In the genomic region with DNA sequence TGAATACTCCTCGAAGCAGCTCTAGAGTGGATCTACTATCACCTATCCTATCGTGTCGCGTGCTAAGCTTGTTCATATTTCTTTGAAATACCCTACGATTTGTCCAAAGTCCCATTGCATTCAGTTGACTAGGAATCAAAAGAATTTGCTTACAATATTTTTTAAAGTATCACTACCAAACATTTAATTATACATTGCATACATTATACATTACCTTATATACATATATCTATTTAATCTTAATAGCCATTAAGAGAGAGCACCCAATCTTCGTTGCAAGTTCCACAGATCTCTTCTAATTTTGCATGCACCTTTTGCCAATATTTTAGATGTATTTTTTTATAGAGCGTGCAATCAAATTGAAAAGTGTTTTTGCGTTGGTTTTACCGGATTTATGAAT, we compare ENCODE assay signal across 1 fruit fly cellular context.
TF ChIP-seq lines count a peak whose summit lies in the region.

No protein-coding gene starts in this region.

TF ChIP-seq in whole organism, embryonic, 481 proteins besides CTCF, POLR2A, EP300 and RAD21 (continued from another document):
- no peak for TF ChIP-seq CG6854 (GFP tag; optimal IDR thresholded peaks at IDR 0.05; lab: Kevin White, UChicago)
- no peak for TF ChIP-seq CG31388 (GFP tag; optimal IDR thresholded peaks at IDR 0.05; lab: Kevin White, UChicago)
- TF ChIP-seq HLH3B (GFP tag; IDR thresholded peaks at IDR 0.05; lab: Robert Waterston, UW): peak; percentile 32; the same call in 1 of the 2 replicates
- TF ChIP-seq CG42726 (GFP tag; IDR thresholded peaks at IDR 0.05; lab: Robert Waterston, UW; ENCODE audit: partially characterized antibody): no peak
- no peak for TF ChIP-seq CG1647 (GFP tag; optimal IDR thresholded peaks at IDR 0.05; lab: Kevin White, UChicago)
- no peak for TF ChIP-seq Abd-B (GFP tag; optimal IDR thresholded peaks at IDR 0.05; lab: Kevin White, UChicago)
- no peak for TF ChIP-seq CG32772 (GFP tag; IDR thresholded peaks at IDR 0.05; lab: Robert Waterston, UW)
- TF ChIP-seq Doc3 (GFP tag; IDR thresholded peaks at IDR 0.05; lab: Robert Waterston, UW; ENCODE audit: partially characterized antibody): no peak
- TF ChIP-seq cas (GFP tag; IDR thresholded peaks at IDR 0.05; lab: Robert Waterston, UW): no peak
- TF ChIP-seq az2 (GFP tag; optimal IDR thresholded peaks at IDR 0.05; lab: Kevin White, UChicago): no peak
- no peak for TF ChIP-seq luna (GFP tag; optimal IDR thresholded peaks at IDR 0.05; lab: Kevin White, UChicago)
- no peak for TF ChIP-seq mld (GFP tag; IDR thresholded peaks at IDR 0.05; lab: Robert Waterston, UW; ENCODE audit: partially characterized antibody)
- TF ChIP-seq CG14965 (GFP tag; optimal IDR thresholded peaks at IDR 0.05; lab: Kevin White, UChicago; ENCODE audit: borderline replicate concordance): no peak
- TF ChIP-seq CG10274 (GFP tag; optimal IDR thresholded peaks at IDR 0.05; lab: Kevin White, UChicago): no peak
- TF ChIP-seq CG4707 (GFP tag; optimal IDR thresholded peaks at IDR 0.05; lab: Kevin White, UChicago): no peak
